Fruit fly (Drosophila melanogaster) whole organism, adult: ENCODE measurements around the gene CG31793.

Source experiments
- CG11617 ChIP-seq: fragments of 200-800 bp; sonication (Bioruptor generic); optimal IDR thresholded peaks from 2 replicates; lab custom pipeline; 2017; ENCODE audit warnings: mild to moderate bottlenecking, missing biosample characterization, missing genetic modification reagents, missing genetic modification characterization
- CG12768 ChIP-seq: fragments of 200-800 bp; sonication (Bioruptor generic); optimal IDR thresholded peaks from 2 replicates; lab custom pipeline; 2017; ENCODE audit warnings: missing biosample characterization, missing genetic modification characterization, mild to moderate bottlenecking, moderate library complexity, missing genetic modification reagents
- CG14711 ChIP-seq: fragments of 200-800 bp; sonication (Bioruptor generic); optimal IDR thresholded peaks from 2 replicates; lab custom pipeline; 2018; ENCODE audit warnings: missing biosample characterization, mild to moderate bottlenecking, missing genetic modification characterization, moderate library complexity
- CG1620 ChIP-seq: fragments of 200-800 bp; sonication (Bioruptor generic); optimal IDR thresholded peaks from 2 replicates; lab custom pipeline; 2016; ENCODE audit warnings: missing biosample characterization, missing genetic modification characterization
- CG33017 ChIP-seq: fragments of 200-800 bp; sonication (Bioruptor generic); optimal IDR thresholded peaks from 2 replicates; lab custom pipeline; 2018; ENCODE audit warnings: missing biosample characterization, mild to moderate bottlenecking, missing genetic modification characterization, moderate library complexity
- CG5204 ChIP-seq: fragments of 200-800 bp; sonication (Bioruptor generic); optimal IDR thresholded peaks from 2 replicates; lab custom pipeline; 2016; ENCODE audit warnings: missing biosample characterization, missing genetic modification characterization
- CG7045 ChIP-seq: fragments of 200-800 bp; sonication (Bioruptor generic); optimal IDR thresholded peaks from 2 replicates; lab custom pipeline; 2017; ENCODE audit warnings: missing biosample characterization, mild to moderate bottlenecking, missing genetic modification characterization
- CG7101 ChIP-seq: fragments of 200-800 bp; sonication (Bioruptor generic); optimal IDR thresholded peaks from 2 replicates; lab custom pipeline; 2018; ENCODE audit warnings: missing biosample characterization, mild to moderate bottlenecking, missing genetic modification characterization, moderate library complexity
- Clk ChIP-seq: fragments of 200-800 bp; sonication (Bioruptor generic); optimal IDR thresholded peaks from 2 replicates; lab custom pipeline; 2017; ENCODE audit warnings: missing biosample characterization, missing genetic modification characterization
- Crg-1 ChIP-seq: fragments of 200-800 bp; sonication (Bioruptor generic); optimal IDR thresholded peaks from 2 replicates; lab custom pipeline; 2016; ENCODE audit warnings: missing biosample characterization, missing genetic modification characterization
- Hr96 ChIP-seq: fragments of 200-800 bp; sonication (Bioruptor generic); optimal IDR thresholded peaks from 2 replicates; lab custom pipeline; 2016; ENCODE audit warnings: missing biosample characterization, missing genetic modification characterization
- Mnt ChIP-seq: fragments of 200-800 bp; sonication (Bioruptor generic); optimal IDR thresholded peaks from 2 replicates; lab custom pipeline; 2016; ENCODE audit warnings: missing biosample characterization, mild to moderate bottlenecking, missing genetic modification characterization
- bab1 ChIP-seq: fragments of 200-800 bp; sonication (Bioruptor generic); optimal IDR thresholded peaks from 3 replicates; lab custom pipeline; 2019; ENCODE audit warnings: missing biosample characterization, mild to moderate bottlenecking, missing genetic modification characterization, moderate library complexity
- cic ChIP-seq: fragments of 200-800 bp; sonication (Bioruptor generic); optimal IDR thresholded peaks from 2 replicates; lab custom pipeline; 2017; ENCODE audit warnings: missing biosample characterization, mild to moderate bottlenecking, missing genetic modification characterization, moderate library complexity
- cnc ChIP-seq, 2 experiments: fragments of >200 bp; optimal IDR thresholded peaks; 2 replicates each; lab custom pipeline; 2017
- kay ChIP-seq: fragments of 200-800 bp; sonication (Bioruptor generic); peaks from one replicate; lab custom pipeline; 2016; ENCODE audit warnings: missing biosample characterization, missing genetic modification characterization, borderline replicate concordance
- ovo ChIP-seq: fragments of 200-800 bp; sonication (Bioruptor generic); optimal IDR thresholded peaks from 2 replicates; lab custom pipeline; 2016; ENCODE audit warnings: missing biosample characterization, missing genetic modification characterization
- pad ChIP-seq: fragments of 200-800 bp; sonication (Bioruptor generic); optimal IDR thresholded peaks from 3 replicates; lab custom pipeline; 2017; ENCODE audit warnings: missing biosample characterization, missing genetic modification characterization, mild to moderate bottlenecking, moderate library complexity, missing genetic modification reagents
- tj ChIP-seq: fragments of 200-800 bp; sonication (Bioruptor generic); optimal IDR thresholded peaks from 3 replicates; lab custom pipeline; 2017; ENCODE audit warnings: missing biosample characterization, mild to moderate bottlenecking, missing genetic modification characterization, moderate library complexity
- toe ChIP-seq: fragments of 200-800 bp; sonication (Bioruptor generic); optimal IDR thresholded peaks from 2 replicates; lab custom pipeline; 2016; ENCODE audit warnings: missing biosample characterization, missing genetic modification characterization

Gene CG31793

DNA sequence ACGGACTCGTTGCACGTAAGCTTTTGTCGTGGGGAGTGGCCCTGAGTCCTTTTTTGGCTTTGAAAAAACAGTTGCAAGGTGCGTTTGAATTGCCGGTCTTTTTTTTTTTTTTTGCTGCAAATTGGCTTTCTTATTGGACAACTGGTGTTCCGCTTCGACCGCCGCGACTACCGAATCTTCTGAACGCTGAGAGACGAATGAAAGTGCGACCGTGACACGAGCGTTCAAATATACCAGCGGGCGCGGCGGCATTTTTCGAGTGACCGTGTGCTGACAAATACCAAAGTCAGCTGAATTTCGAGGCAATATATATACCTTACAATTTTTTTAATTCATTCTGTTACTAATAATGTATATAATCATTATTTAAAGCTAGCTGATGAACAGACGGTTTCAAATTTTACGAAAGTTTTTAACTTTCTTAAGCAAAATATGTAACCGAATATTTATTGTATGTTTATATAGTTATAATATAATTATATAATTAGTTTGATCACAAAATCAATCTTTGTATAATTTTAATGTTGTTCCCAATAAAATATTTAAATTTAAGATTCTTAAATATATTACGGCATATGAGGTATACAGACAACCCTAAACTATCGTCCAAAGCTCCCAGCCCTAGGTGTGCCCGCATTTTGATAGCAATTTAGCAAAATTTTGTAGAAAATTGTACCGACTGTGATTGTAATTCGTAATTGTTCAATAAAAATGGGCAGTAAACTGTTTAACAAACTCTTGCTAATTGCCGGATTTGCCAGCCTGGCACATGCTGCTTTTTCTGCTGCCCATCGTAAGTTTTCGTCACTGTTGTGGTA is 15.9 kb upstream of the CG31793 start, which contains the start of the genes Swip-1 and EMC5:
Swip-1 (minus strand) TSS at position 203 of the 818 bp plus-strand sequence.
EMC5 (plus strand) TSS at position 630 of the 818 bp plus-strand sequence.
- TF ChIP-seq Clk (GFP tag; lab: Kevin White, UChicago): no peak
- peak; percentile 48 for TF ChIP-seq toe
- no peak for TF ChIP-seq CG12768 (GFP tag; lab: Kevin White, UChicago)
- peak; percentile 74 for TF ChIP-seq CG7101
- TF ChIP-seq pad (GFP tag; lab: Kevin White, UChicago): peak; percentile 26
- TF ChIP-seq bab1 (GFP tag; lab: Kevin White, UChicago): peak; percentile 29
- peak; percentile 57 for TF ChIP-seq tj (GFP tag; lab: Kevin White, UChicago)
- peak; percentile 65 for TF ChIP-seq CG11617 (GFP tag; lab: Kevin White, UChicago)
- peak; percentile 8 for TF ChIP-seq CG1620
- no peak for TF ChIP-seq Crg-1
- no peak for TF ChIP-seq cic (GFP tag; lab: Kevin White, UChicago)
- TF ChIP-seq kay: no peak
- peak; percentile 36 for TF ChIP-seq ovo
- peak; percentile 22 for TF ChIP-seq Mnt (GFP tag; lab: Kevin White, UChicago)
- no peak for TF ChIP-seq cnc (optimal IDR thresholded peaks at IDR 0.05; lab: Kevin White, UChicago)
- no peak for TF ChIP-seq CG5204 (GFP tag; lab: Kevin White, UChicago)
- no peak for TF ChIP-seq Hr96
- peak; percentile 29 for TF ChIP-seq CG33017 (tag; lab: Kevin White, UChicago)
- TF ChIP-seq CG14711 (tag; lab: Kevin White, UChicago): peak; percentile 92
- TF ChIP-seq CG7045: peak; percentile 2

DNA sequence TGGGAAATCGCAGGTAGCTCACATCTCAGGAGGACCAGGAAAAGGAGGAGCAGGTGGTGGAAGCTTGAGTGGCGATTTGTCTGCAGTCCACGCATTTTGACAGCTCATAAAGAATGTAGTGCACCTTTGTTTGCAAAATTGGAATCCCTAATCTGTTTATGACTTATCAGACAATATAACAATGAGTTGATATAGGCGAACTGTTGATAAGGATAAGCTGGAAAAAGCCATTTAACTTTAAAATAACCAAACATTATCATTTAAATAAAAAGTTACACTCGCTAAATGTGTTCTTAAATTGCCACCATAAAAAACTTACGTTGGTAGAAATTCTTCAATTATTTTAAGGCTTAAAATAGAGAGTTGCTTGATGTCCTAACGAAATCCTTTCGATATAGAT is 13.0 kb upstream of the CG31793 start, which contains the start of gene CG15170:
CG15170 (minus strand) TSS at position 101 of the 400 bp plus-strand sequence.
- TF ChIP-seq CG14711 (tag; lab: Kevin White, UChicago): no peak

DNA sequence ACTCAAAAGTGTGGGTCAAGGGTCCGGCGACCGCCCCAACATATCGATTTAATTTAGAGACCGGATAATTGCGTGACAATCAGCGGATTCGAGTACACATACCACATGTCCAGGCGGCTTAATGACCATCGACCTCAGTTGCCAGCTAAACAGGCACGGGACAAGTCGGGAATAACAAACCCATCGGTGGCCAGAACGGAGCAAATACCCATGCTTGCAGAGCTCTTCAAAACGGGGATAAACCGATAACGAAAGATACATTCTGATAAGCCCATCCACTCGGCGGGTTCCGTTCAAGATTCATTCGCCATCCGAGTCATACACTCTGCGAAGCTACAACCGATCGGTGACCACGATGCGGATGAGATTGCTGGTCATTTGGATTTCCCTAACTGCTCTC is 12.4 kb upstream of the CG31793 start, which contains the start of gene CG15169:
CG15169 (plus strand) TSS at position 301 of the 400 bp plus-strand sequence.
- TF ChIP-seq CG12768 (GFP tag; lab: Kevin White, UChicago) (no peak), Clk (GFP tag; lab: Kevin White, UChicago) (no peak), Hr96 (no peak), bab1 (GFP tag; lab: Kevin White, UChicago) (no peak), CG7045 (no peak), CG11617 (GFP tag; lab: Kevin White, UChicago) (no peak), cnc (optimal IDR thresholded peaks at IDR 0.05; lab: Kevin White, UChicago) (no peak), cic (GFP tag; lab: Kevin White, UChicago) (no peak), CG33017 (tag; lab: Kevin White, UChicago) (no peak), tj (GFP tag; lab: Kevin White, UChicago) (no peak), CG7101 (no peak), toe (no peak)

DNA sequence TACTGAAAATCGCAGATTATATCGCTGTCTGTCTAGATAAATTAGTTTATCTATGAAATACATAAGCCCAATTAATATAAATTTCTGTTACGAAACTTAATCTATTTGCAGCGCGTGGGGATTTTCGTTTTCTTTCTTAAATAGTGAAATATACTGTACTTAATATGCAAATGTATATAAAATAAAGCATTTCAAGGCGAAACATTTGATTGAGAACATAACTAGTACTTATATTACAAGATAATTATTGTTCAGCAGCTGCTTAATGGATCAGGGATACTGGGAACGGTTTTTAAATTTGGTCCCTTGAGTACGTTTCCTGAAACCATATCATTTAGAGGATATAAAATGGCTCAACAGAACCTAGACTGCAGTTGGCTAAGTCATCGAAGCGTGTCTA is 11.0 kb upstream of the CG31793 start, which contains the start of gene CG46465:
CG46465 (plus strand) TSS at position 301 of the 400 bp plus-strand sequence.
- no peak for TF ChIP-seq CG7045
- TF ChIP-seq kay: peak; percentile 87

dm6 chr2L:18995660-18996417 is 7.3 kb upstream of the CG31793 start, which contains the start of gene CG10650:
Gene CG10650, minus strand, starts transcription at chr2L:18995934.
- no peak for TF ChIP-seq bab1 (GFP tag; lab: Kevin White, UChicago)
- no peak for TF ChIP-seq Crg-1
- TF ChIP-seq pad (GFP tag; lab: Kevin White, UChicago): no peak
- no peak for TF ChIP-seq Hr96
- TF ChIP-seq toe: no peak
- no peak for TF ChIP-seq Clk (GFP tag; lab: Kevin White, UChicago)
- TF ChIP-seq CG7101: no peak
- peak; percentile 79 for TF ChIP-seq cic (GFP tag; lab: Kevin White, UChicago)
- TF ChIP-seq CG12768 (GFP tag; lab: Kevin White, UChicago): no peak
- TF ChIP-seq CG7045: no peak
- TF ChIP-seq CG11617 (GFP tag; lab: Kevin White, UChicago): no peak
- peak; percentile 92 for TF ChIP-seq kay
- peak; percentile 48 for TF ChIP-seq Mnt (GFP tag; lab: Kevin White, UChicago)
- TF ChIP-seq CG1620: no peak
- no peak for TF ChIP-seq tj (GFP tag; lab: Kevin White, UChicago)
- no peak for TF ChIP-seq CG5204 (GFP tag; lab: Kevin White, UChicago)
- TF ChIP-seq ovo: no peak
- no peak for TF ChIP-seq CG33017 (tag; lab: Kevin White, UChicago)

DNA sequence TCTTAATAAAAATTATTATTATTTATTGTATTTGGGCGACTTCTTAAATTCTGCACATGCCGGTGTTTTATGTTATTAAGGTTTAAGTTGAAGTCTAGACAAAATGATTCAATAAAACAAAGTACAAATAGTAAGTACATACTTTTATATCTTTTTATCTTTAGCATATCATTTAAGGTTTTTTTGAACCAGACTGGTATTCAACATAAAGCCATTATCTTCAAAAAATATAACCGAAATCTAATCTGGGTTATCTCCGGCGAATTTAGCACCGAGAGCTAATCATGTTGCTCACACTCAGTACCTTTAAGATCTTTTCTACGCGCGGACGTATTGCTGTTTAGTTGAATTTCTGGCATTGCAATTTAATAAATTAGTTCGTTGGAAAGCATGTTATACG is 6.0 kb upstream of the CG31793 start, which contains the start of gene CG31792:
CG31792 (plus strand) TSS at position 301 of the 400 bp plus-strand sequence.
- TF ChIP-seq CG14711 (tag; lab: Kevin White, UChicago) (no peak), Hr96 (no peak), pad (GFP tag; lab: Kevin White, UChicago) (no peak), Clk (GFP tag; lab: Kevin White, UChicago) (no peak)
